Worm (Caenorhabditis elegans): ENCODE measurements around the gene cpr-6.

Gene cpr-6

ce11 chrX:6593178-6593786 is 13.7 kb upstream of the cpr-6 start (continued):
- TF ChIP-seq isw-1 (GFP tag; IDR thresholded peaks at IDR 0.05), result no peak
- TF ChIP-seq fkh-4 (tag; optimal IDR thresholded peaks at IDR 0.05; ENCODE audit: borderline replicate concordance), result no peak
- TF ChIP-seq sptf-1 (tag; optimal IDR thresholded peaks at IDR 0.05), result no peak
- TF ChIP-seq grh-1 (GFP tag; IDR thresholded peaks at IDR 0.05), result 0 out of 2 replicates have a peak, but pooled peaks have one; percentile 19
- TF ChIP-seq fkh-8 (tag; optimal IDR thresholded peaks at IDR 0.05), result no peak
- no peak for TF ChIP-seq tlp-1 (tag; optimal IDR thresholded peaks at IDR 0.05)
- no peak for TF ChIP-seq alr-1 (tag; optimal IDR thresholded peaks at IDR 0.05; ENCODE audit: borderline replicate concordance)
- TF ChIP-seq hlh-17 (GFP tag; optimal IDR thresholded peaks at IDR 0.05; ENCODE audit: borderline replicate concordance), result no peak
- TF ChIP-seq ets-5 (GFP tag; IDR thresholded peaks at IDR 0.05), result no peak
- no peak for TF ChIP-seq pag-3 (tag; optimal IDR thresholded peaks at IDR 0.05; ENCODE audit: borderline replicate concordance, insufficient read depth)
- TF ChIP-seq nhr-47 (tag; optimal IDR thresholded peaks at IDR 0.05), result peak; percentile 77
- TF ChIP-seq C04F5.9 (tag; optimal IDR thresholded peaks at IDR 0.05), result no peak
- no peak for TF ChIP-seq unc-30 (tag; optimal IDR thresholded peaks at IDR 0.05)
- peak; percentile 67 for TF ChIP-seq tbx-2 (tag; optimal IDR thresholded peaks at IDR 0.05)
- no peak for TF ChIP-seq lin-15B (tag; optimal IDR thresholded peaks at IDR 0.05)
- no peak for TF ChIP-seq unc-98 (GFP tag; IDR thresholded peaks at IDR 0.05)
- TF ChIP-seq swsn-7 (tag; optimal IDR thresholded peaks at IDR 0.05), result peak; percentile 76
- peak; percentile 32 for TF ChIP-seq skn-1 (tag; optimal IDR thresholded peaks at IDR 0.05)
- TF ChIP-seq blmp-1 (tag; optimal IDR thresholded peaks at IDR 0.05), result peak; percentile 20
- TF ChIP-seq nhr-90 (tag; optimal IDR thresholded peaks at IDR 0.05; ENCODE audit: poor library complexity), result peak; percentile 65
- peak; percentile 33 to 67 for TF ChIP-seq lsy-2 (tag; optimal IDR thresholded peaks at IDR 0.05)
- TF ChIP-seq hlh-4 (tag; optimal IDR thresholded peaks at IDR 0.05), result no peak
- TF ChIP-seq C34B4.2 (tag; optimal IDR thresholded peaks at IDR 0.05), result no peak
- no peak for TF ChIP-seq ceh-8 (GFP tag; optimal IDR thresholded peaks at IDR 0.05)
- peak; percentile 83 for TF ChIP-seq xbp-1 (tag; optimal IDR thresholded peaks at IDR 0.05)
- no peak for TF ChIP-seq nhr-237 (tag; optimal IDR thresholded peaks at IDR 0.05)
- TF ChIP-seq zip-4 (GFP tag; optimal IDR thresholded peaks at IDR 0.05), result peak; percentile 34
- no peak for TF ChIP-seq sox-4 (tag; optimal IDR thresholded peaks at IDR 0.05)
- TF ChIP-seq ztf-11 (tag; optimal IDR thresholded peaks at IDR 0.05), result no peak
- no peak for TF ChIP-seq lin-13 (GFP tag; optimal IDR thresholded peaks at IDR 0.05)
- no peak for TF ChIP-seq nhr-28 (tag; optimal IDR thresholded peaks at IDR 0.05)
- TF ChIP-seq ceh-88 (GFP tag; IDR thresholded peaks at IDR 0.05), result no peak
- peak; percentile 72 for TF ChIP-seq lin-14 (GFP tag; optimal IDR thresholded peaks at IDR 0.05)
- TF ChIP-seq lin-39 (tag; optimal IDR thresholded peaks at IDR 0.05), result no peak
- TF ChIP-seq dpl-1 (GFP tag; optimal IDR thresholded peaks at IDR 0.05), result no peak
- TF ChIP-seq mep-1 (tag; optimal IDR thresholded peaks at IDR 0.05), result peak; percentile 70
- TF ChIP-seq F16B12.6 (tag; optimal IDR thresholded peaks at IDR 0.05), result no peak
- TF ChIP-seq nhr-71 (tag; optimal IDR thresholded peaks at IDR 0.05), result peak; percentile 77
- TF ChIP-seq fos-1 (tag; optimal IDR thresholded peaks at IDR 0.05), result peak; percentile 44
- no peak for TF ChIP-seq vab-15 (tag; optimal IDR thresholded peaks at IDR 0.05)
- peak; percentile 36 for TF ChIP-seq snpc-4 (tag; optimal IDR thresholded peaks at IDR 0.05)
- no peak for TF ChIP-seq pax-3 (tag; optimal IDR thresholded peaks at IDR 0.05)
- peak; percentile 14 for TF ChIP-seq hpl-2 (GFP tag; optimal IDR thresholded peaks at IDR 0.05)
- TF ChIP-seq nhr-20 (tag; optimal IDR thresholded peaks at IDR 0.05), result peak; percentile 71
- peak; percentile 19 to 68 for TF ChIP-seq lin-35 (GFP tag; optimal IDR thresholded peaks at IDR 0.05)
- peak; percentile 76 for TF ChIP-seq nhr-19 (GFP tag; conservative IDR thresholded peaks at IDR 0.05)
- no peak for TF ChIP-seq mef-2 (tag; optimal IDR thresholded peaks at IDR 0.05)
- TF ChIP-seq ceh-82 (tag; optimal IDR thresholded peaks at IDR 0.05), result peak; percentile 43 to 55 (median 50)
- no peak for TF ChIP-seq mab-9 (GFP tag; IDR thresholded peaks at IDR 0.05)
- TF ChIP-seq ama-1 (optimal IDR thresholded peaks at IDR 0.05), result no peak
- no peak for TF ChIP-seq nhr-76 (tag; optimal IDR thresholded peaks at IDR 0.05)
- TF ChIP-seq nhr-12 (tag; optimal IDR thresholded peaks at IDR 0.05), result no peak
